Fruit fly (Drosophila melanogaster) whole organism, adult: ENCODE results near the gene Osi15.

ENCODE experiments used
- CG12768 ChIP-seq: fragments of 200-800 bp; sonication (Bioruptor generic); optimal IDR thresholded peaks from 2 replicates; lab custom pipeline; 2017; ENCODE audit warnings: missing biosample characterization, missing genetic modification characterization, mild to moderate bottlenecking, moderate library complexity, missing genetic modification reagents
- CG33017 ChIP-seq: fragments of 200-800 bp; sonication (Bioruptor generic); optimal IDR thresholded peaks from 2 replicates; lab custom pipeline; 2018; ENCODE audit warnings: missing biosample characterization, mild to moderate bottlenecking, missing genetic modification characterization, moderate library complexity
- CG5204 ChIP-seq: fragments of 200-800 bp; sonication (Bioruptor generic); optimal IDR thresholded peaks from 2 replicates; lab custom pipeline; 2016; ENCODE audit warnings: missing biosample characterization, missing genetic modification characterization
- Clk ChIP-seq: fragments of 200-800 bp; sonication (Bioruptor generic); optimal IDR thresholded peaks from 2 replicates; lab custom pipeline; 2017; ENCODE audit warnings: missing biosample characterization, missing genetic modification characterization
- Crg-1 ChIP-seq: fragments of 200-800 bp; sonication (Bioruptor generic); optimal IDR thresholded peaks from 2 replicates; lab custom pipeline; 2016; ENCODE audit warnings: missing biosample characterization, missing genetic modification characterization
- Hr96 ChIP-seq: fragments of 200-800 bp; sonication (Bioruptor generic); optimal IDR thresholded peaks from 2 replicates; lab custom pipeline; 2016; ENCODE audit warnings: missing biosample characterization, missing genetic modification characterization
- Mnt ChIP-seq: fragments of 200-800 bp; sonication (Bioruptor generic); optimal IDR thresholded peaks from 2 replicates; lab custom pipeline; 2016; ENCODE audit warnings: missing biosample characterization, mild to moderate bottlenecking, missing genetic modification characterization
- ovo ChIP-seq: fragments of 200-800 bp; sonication (Bioruptor generic); optimal IDR thresholded peaks from 2 replicates; lab custom pipeline; 2016; ENCODE audit warnings: missing biosample characterization, missing genetic modification characterization
- toe ChIP-seq: fragments of 200-800 bp; sonication (Bioruptor generic); optimal IDR thresholded peaks from 2 replicates; lab custom pipeline; 2016; ENCODE audit warnings: missing biosample characterization, missing genetic modification characterization

DNA sequence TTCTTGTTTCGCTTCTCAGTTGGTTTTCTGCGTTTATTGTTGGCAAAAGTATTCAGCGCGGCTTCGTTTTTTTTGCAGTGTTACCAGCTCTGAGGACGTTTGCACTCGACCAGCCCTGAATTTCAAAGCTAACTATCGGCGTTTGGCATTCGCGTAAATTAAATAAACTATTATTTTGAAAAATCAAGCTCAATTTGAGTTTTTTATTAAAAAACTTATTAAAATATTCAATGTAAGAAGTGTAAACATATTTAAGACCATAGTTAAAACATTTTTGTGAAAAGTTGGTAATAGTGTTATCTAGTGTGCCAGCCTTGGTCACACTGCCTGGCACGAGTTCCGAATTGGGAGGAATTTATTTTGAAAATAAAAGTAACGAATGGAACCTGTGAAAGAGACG lies 44.2 kb downstream of the Osi15 start, which contains the start of the genes SmD2 and CG18048:
- TF ChIP-seq toe (no peak), CG5204 (GFP tag; lab: Kevin White, UChicago) (peak; percentile 18), CG33017 (tag; lab: Kevin White, UChicago) (no peak), ovo (no peak), Hr96 (GFP tag; lab: Kevin White, UChicago) (peak; percentile 6), Crg-1 (GFP tag; lab: Kevin White, UChicago) (no peak), CG12768 (GFP tag; lab: Kevin White, UChicago) (peak; percentile 7), Clk (no peak), Mnt (peak; percentile 65)
